Fruit fly (Drosophila melanogaster) whole organism, prepupa: Measurements from ENCODE around the gene Hsp67Bc.

Experiments used
- CG10631 ChIP-seq: fragments of 200-800 bp; sonication (Bioruptor generic); optimal IDR thresholded peaks from 2 replicates; lab custom pipeline; 2016; ENCODE audit warnings: missing biosample characterization, missing genetic modification characterization
- CG10669 ChIP-seq: fragments of 200-800 bp; sonication (Bioruptor generic); optimal IDR thresholded peaks from 3 replicates; lab custom pipeline; 2018; ENCODE audit warnings: missing biosample characterization, mild to moderate bottlenecking, missing genetic modification characterization, moderate library complexity
- CG11294 ChIP-seq: fragments of 200-800 bp; sonication (Bioruptor generic); IDR thresholded peaks from 2 replicates; pipeline ENCODE4 v1.3.6; 2022; ENCODE audit warnings: missing biosample characterization, missing genetic modification characterization
- CG11762 ChIP-seq: fragments of 200-800 bp; sonication (Bioruptor generic); optimal IDR thresholded peaks from 3 replicates; lab custom pipeline; 2016; ENCODE audit warnings: missing biosample characterization, missing genetic modification characterization; ENCODE audit not compliant: insufficient read depth
- CG11902 ChIP-seq: fragments of 200-800 bp; sonication (Bioruptor generic); optimal IDR thresholded peaks from 3 replicates; lab custom pipeline; 2016; ENCODE audit warnings: missing biosample characterization, missing genetic modification characterization
- CG15336 ChIP-seq: fragments of 200-800 bp; sonication (Bioruptor generic); IDR thresholded peaks from 2 replicates; pipeline ENCODE4 v1.3.6; 2022; ENCODE audit warnings: missing biosample characterization, missing genetic modification characterization
- CG1621 ChIP-seq: fragments of 200-800 bp; sonication (Bioruptor generic); optimal IDR thresholded peaks from 3 replicates; lab custom pipeline; 2018; ENCODE audit warnings: missing biosample characterization, mild to moderate bottlenecking, missing genetic modification characterization
- CG16779 ChIP-seq: fragments of 200-800 bp; sonication (Bioruptor generic); optimal IDR thresholded peaks from 3 replicates; lab custom pipeline; 2017; ENCODE audit warnings: missing biosample characterization, mild to moderate bottlenecking, missing genetic modification characterization
- CG3032 ChIP-seq: fragments of 200-800 bp; optimal IDR thresholded peaks from 2 replicates; lab custom pipeline; 2019; ENCODE audit warnings: missing biosample characterization, mild to moderate bottlenecking, missing genetic modification characterization, moderate library complexity
- CG32006 ChIP-seq: fragments of 200-800 bp; sonication (Bioruptor generic); optimal IDR thresholded peaks from 3 replicates; lab custom pipeline; 2017; ENCODE audit warnings: missing biosample characterization, mild to moderate bottlenecking, missing genetic modification characterization
- CG34406 ChIP-seq: fragments of 200-800 bp; sonication (Bioruptor generic); optimal IDR thresholded peaks from 3 replicates; lab custom pipeline; 2016; ENCODE audit warnings: missing biosample characterization, missing genetic modification characterization
- CG3919 ChIP-seq: fragments of 200-800 bp; sonication (Bioruptor generic); optimal IDR thresholded peaks from 3 replicates; lab custom pipeline; 2016; ENCODE audit warnings: missing biosample characterization, missing genetic modification characterization
- CG6163 ChIP-seq: fragments of 200-800 bp; sonication (Bioruptor generic); IDR thresholded peaks from 3 replicates; pipeline ENCODE4 v1.3.6; 2022; ENCODE audit warnings: missing biosample characterization, missing genetic modification characterization
- CG6276 ChIP-seq: fragments of 200-800 bp; sonication (Bioruptor generic); optimal IDR thresholded peaks from 2 replicates; lab custom pipeline; 2017; ENCODE audit warnings: missing biosample characterization, mild to moderate bottlenecking, missing genetic modification characterization
- CG6792 ChIP-seq: fragments of 200-800 bp; sonication (Bioruptor generic); optimal IDR thresholded peaks from 3 replicates; lab custom pipeline; 2016; ENCODE audit warnings: missing biosample characterization, missing genetic modification characterization
- CG6854 ChIP-seq: fragments of 200-800 bp; sonication (Bioruptor generic); optimal IDR thresholded peaks from 2 replicates; lab custom pipeline; 2017; ENCODE audit warnings: missing biosample characterization, mild to moderate bottlenecking, missing genetic modification characterization
- CG7368 ChIP-seq: fragments of 200-800 bp; sonication (Bioruptor generic); optimal IDR thresholded peaks from 3 replicates; lab custom pipeline; 2016; ENCODE audit warnings: missing biosample characterization, missing genetic modification characterization
- CG8119 ChIP-seq: fragments of 200-800 bp; sonication (Bioruptor generic); IDR thresholded peaks from 3 replicates; pipeline ENCODE4 v1.3.6; 2022; ENCODE audit warnings: missing biosample characterization, missing genetic modification characterization
- CG8319 ChIP-seq: fragments of 200-800 bp; sonication (Bioruptor generic); optimal IDR thresholded peaks from 3 replicates; lab custom pipeline; 2016; ENCODE audit warnings: missing biosample characterization, missing genetic modification characterization
- Eip75B ChIP-seq: fragments of 200-800 bp; sonication (Bioruptor generic); optimal IDR thresholded peaks from 3 replicates; lab custom pipeline; 2016; ENCODE audit warnings: missing biosample characterization, missing genetic modification characterization
- Eip78C ChIP-seq: fragments of 200-800 bp; sonication (Bioruptor generic); peaks from one replicate; lab custom pipeline; 2016; ENCODE audit warnings: missing biosample characterization, missing genetic modification characterization
- Eip93F ChIP-seq: fragments of 200-800 bp; sonication (Bioruptor generic); optimal IDR thresholded peaks from 2 replicates; lab custom pipeline; 2016; ENCODE audit warnings: missing biosample characterization, mild to moderate bottlenecking, missing genetic modification characterization
- Ets96B ChIP-seq: fragments of 200-800 bp; optimal IDR thresholded peaks from 2 replicates; lab custom pipeline; 2019; ENCODE audit warnings: missing biosample characterization, mild to moderate bottlenecking, missing genetic modification characterization, moderate library complexity
- Gug ChIP-seq: fragments of 200-800 bp; sonication (Bioruptor generic); IDR thresholded peaks from 2 replicates; pipeline ENCODE4 v1.3.6; 2022; ENCODE audit warnings: missing biosample characterization, missing genetic modification characterization
- Hr38 ChIP-seq: sonication (Bioruptor generic); optimal IDR thresholded peaks from 2 replicates; lab custom pipeline; 2016; ENCODE audit warnings: missing biosample characterization, missing genetic modification characterization
- Hr39 ChIP-seq: fragments of 200-800 bp; sonication (Bioruptor generic); optimal IDR thresholded peaks from 2 replicates; lab custom pipeline; 2016; ENCODE audit warnings: missing biosample characterization, missing genetic modification characterization
- Hr4 ChIP-seq: fragments of 200-800 bp; sonication (Bioruptor generic); optimal IDR thresholded peaks from 3 replicates; lab custom pipeline; 2016; ENCODE audit warnings: missing biosample characterization, missing genetic modification characterization
- Lpt ChIP-seq: fragments of 200-800 bp; sonication (Bioruptor generic); optimal IDR thresholded peaks from 3 replicates; lab custom pipeline; 2016; ENCODE audit warnings: missing biosample characterization, missing genetic modification characterization
- Met ChIP-seq: fragments of 200-800 bp; sonication (Bioruptor generic); optimal IDR thresholded peaks from 3 replicates; lab custom pipeline; 2016; ENCODE audit warnings: missing biosample characterization, missing genetic modification characterization
- OdsH ChIP-seq: fragments of 200-800 bp; sonication (Bioruptor generic); optimal IDR thresholded peaks from 3 replicates; lab custom pipeline; 2016; ENCODE audit warnings: missing biosample characterization, missing genetic modification characterization
- Smox ChIP-seq: fragments of 200-800 bp; sonication (Bioruptor generic); optimal IDR thresholded peaks from 3 replicates; lab custom pipeline; 2016; ENCODE audit warnings: missing biosample characterization, missing genetic modification characterization
- Sox102F ChIP-seq: fragments of 200-800 bp; sonication (Bioruptor generic); optimal IDR thresholded peaks from 2 replicates; lab custom pipeline; 2016; ENCODE audit warnings: missing biosample characterization, mild to moderate bottlenecking, missing genetic modification characterization
- Sox14 ChIP-seq: fragments of 200-800 bp; sonication (Bioruptor generic); optimal IDR thresholded peaks from 3 replicates; lab custom pipeline; 2016; ENCODE audit warnings: missing biosample characterization, missing genetic modification characterization
- acj6 ChIP-seq: fragments of 200-800 bp; sonication (Bioruptor generic); optimal IDR thresholded peaks from 3 replicates; lab custom pipeline; 2016; ENCODE audit warnings: missing biosample characterization, missing genetic modification characterization
- cyc ChIP-seq: fragments of 200-800 bp; sonication (Bioruptor generic); optimal IDR thresholded peaks from 3 replicates; lab custom pipeline; 2016; ENCODE audit warnings: missing biosample characterization, missing genetic modification characterization
- dsx ChIP-seq: fragments of 200-800 bp; optimal IDR thresholded peaks from 3 replicates; lab custom pipeline; 2019; ENCODE audit warnings: missing biosample characterization, mild to moderate bottlenecking, missing genetic modification characterization, moderate library complexity; ENCODE audit not compliant: poor library complexity, severe bottlenecking
- esn ChIP-seq: fragments of 200-800 bp; sonication (Bioruptor generic); optimal IDR thresholded peaks from 2 replicates; lab custom pipeline; 2016; ENCODE audit warnings: missing biosample characterization, mild to moderate bottlenecking, missing genetic modification characterization, moderate library complexity
- fd59A ChIP-seq: fragments of 200-800 bp; sonication (Bioruptor generic); optimal IDR thresholded peaks from 2 replicates; lab custom pipeline; 2017; ENCODE audit warnings: missing biosample characterization, mild to moderate bottlenecking, missing genetic modification characterization, missing genetic modification reagents
- fd85E ChIP-seq: fragments of 200-800 bp; sonication (Bioruptor generic); optimal IDR thresholded peaks from 3 replicates; lab custom pipeline; 2016; ENCODE audit warnings: missing biosample characterization, missing genetic modification characterization
- lz ChIP-seq: fragments of 200-800 bp; sonication (Bioruptor generic); optimal IDR thresholded peaks from 3 replicates; lab custom pipeline; 2016; ENCODE audit warnings: missing biosample characterization, missing genetic modification characterization
- net ChIP-seq: fragments of 200-800 bp; sonication (Bioruptor generic); optimal IDR thresholded peaks from 3 replicates; lab custom pipeline; 2016; ENCODE audit warnings: missing biosample characterization, missing genetic modification characterization
- salr ChIP-seq, 2 experiments: fragments of 200-800 bp; sonication (Bioruptor generic); optimal IDR thresholded peaks; 3 replicates each; lab custom pipeline; 2016 to 2018; ENCODE audit warnings: missing biosample characterization in 2 of 2, missing genetic modification characterization in 2 of 2, mild to moderate bottlenecking in 1 of 2
- spab ChIP-seq: fragments of 200-800 bp; sonication (Bioruptor generic); optimal IDR thresholded peaks from 2 replicates; lab custom pipeline; 2017; ENCODE audit warnings: missing biosample characterization, mild to moderate bottlenecking, missing genetic modification characterization, missing genetic modification reagents
- svp ChIP-seq: fragments of 200-800 bp; sonication (Bioruptor generic); peaks from one replicate; lab custom pipeline; 2016; ENCODE audit warnings: missing biosample characterization, missing genetic modification characterization
- topi ChIP-seq: fragments of 200-800 bp; sonication (Bioruptor generic); optimal IDR thresholded peaks from 3 replicates; lab custom pipeline; 2016; ENCODE audit warnings: missing biosample characterization, missing genetic modification characterization

The Hsp67Bc gene

dm6 chr3L:9339021-9339420 is 33.3 kb downstream of the Hsp67Bc start (continued):
- TF ChIP-seq CG11902 (GFP tag; lab: Kevin White, UChicago): no peak
- TF ChIP-seq cyc (GFP tag; lab: Kevin White, UChicago): no peak
- TF ChIP-seq acj6 (GFP tag; lab: Kevin White, UChicago): peak; percentile 20
- TF ChIP-seq Lpt: no peak
- TF ChIP-seq CG34406 (GFP tag; lab: Kevin White, UChicago): no peak
- TF ChIP-seq CG3032: no peak
- TF ChIP-seq CG11762 (GFP tag; lab: Kevin White, UChicago): peak; percentile 34
- peak; percentile 11 for TF ChIP-seq net (GFP tag; lab: Kevin White, UChicago)
- TF ChIP-seq CG6792 (GFP tag; lab: Kevin White, UChicago): no peak
- no peak for TF ChIP-seq CG10631 (GFP tag; lab: Kevin White, UChicago)
- peak; percentile 23 for TF ChIP-seq Hr4 (GFP tag; lab: Kevin White, UChicago)
- no peak for TF ChIP-seq Eip75B (GFP tag; lab: Kevin White, UChicago)
- no peak for TF ChIP-seq lz (GFP tag; lab: Kevin White, UChicago)
- TF ChIP-seq CG6276: peak; percentile 7
- TF ChIP-seq topi (GFP tag; lab: Kevin White, UChicago): no peak
- peak; percentile 18 for TF ChIP-seq CG32006 (GFP tag; lab: Kevin White, UChicago)
- TF ChIP-seq dsx: no peak
- TF ChIP-seq Sox102F (GFP tag; lab: Kevin White, UChicago): no peak
- no peak; the same call in 1 of the 2 replicates for TF ChIP-seq CG11294 (GFP tag; lab: Robert Waterston, UW)
- peak; percentile 80 for TF ChIP-seq Eip78C
- TF ChIP-seq Hr38: no peak

dm6 chr3L:9338510-9338909 is 33.8 kb downstream of the Hsp67Bc start, which contains the start of gene PGRP-LC:
TSS of gene PGRP-LC (plus strand) at chr3L:9338810.
- TF ChIP-seq CG16779 (tag; lab: Kevin White, UChicago) (no peak), Eip78C (peak; percentile 32)

dm6 chr3L:9337942-9338468 is 34.3 kb downstream of the Hsp67Bc start:
- TF ChIP-seq Hr39 (GFP tag; lab: Kevin White, UChicago) (no peak), Eip93F (GFP tag; lab: Kevin White, UChicago) (no peak), fd85E (no peak), Eip78C (no peak), OdsH (GFP tag; lab: Kevin White, UChicago) (no peak), spab (GFP tag; lab: Kevin White, UChicago) (no peak), CG8319 (no peak), CG6854 (GFP tag; lab: Kevin White, UChicago) (no peak), CG7368 (GFP tag; lab: Kevin White, UChicago) (no peak), salr (GFP tag; optimal IDR thresholded peaks at IDR 0.05; lab: Kevin White, UChicago) (no peak), Smox (GFP tag; lab: Kevin White, UChicago) (no peak), CG10631 (GFP tag; lab: Kevin White, UChicago) (no peak), CG6276 (no peak), Sox102F (GFP tag; lab: Kevin White, UChicago) (peak; percentile 5), CG6163 (GFP tag; lab: Robert Waterston, UW) (0 out of 3 replicates have a peak, but pooled peaks have one; percentile 37), Gug (GFP tag; lab: Robert Waterston, UW) (no peak), fd59A (no peak), Ets96B (no peak), CG11294 (GFP tag; lab: Robert Waterston, UW) (no peak), acj6 (GFP tag; lab: Kevin White, UChicago) (no peak), topi (GFP tag; lab: Kevin White, UChicago) (no peak), CG3032 (no peak), lz (GFP tag; lab: Kevin White, UChicago) (no peak), CG6792 (GFP tag; lab: Kevin White, UChicago) (no peak), esn (GFP tag; lab: Kevin White, UChicago) (no peak), CG11902 (GFP tag; lab: Kevin White, UChicago) (no peak), CG32006 (GFP tag; lab: Kevin White, UChicago) (no peak), Sox14 (peak; percentile 48), CG1621 (no peak), Hr38 (no peak), CG15336 (0 out of 2 replicates have a peak, but pooled peaks have one; percentile 20), Hr4 (GFP tag; lab: Kevin White, UChicago) (no peak), CG10669 (GFP tag; lab: Kevin White, UChicago) (no peak), Lpt (peak; percentile 26), svp (GFP tag; lab: Kevin White, UChicago) (peak; percentile 72), CG8119 (no peak), dsx (peak; percentile 6), CG34406 (GFP tag; lab: Kevin White, UChicago) (no peak), Met (no peak), CG3919 (GFP tag; lab: Kevin White, UChicago) (no peak)
